Worm (Caenorhabditis elegans) whole organism, L4 larva: ENCODE data around the gene ehbp-1.

Experiments
- ceh-44 ChIP-seq: fragments of 200-800 bp; sonication (Bioruptor generic); IDR thresholded peaks from 2 replicates; pipeline ENCODE4 v1.3.6; 2022; ENCODE audit warnings: missing genetic modification reagents, missing genetic modification characterization, missing compliant biosample characterization
- skn-1 ChIP-seq: fragments of 150-350 bp; optimal IDR thresholded peaks from 2 replicates; lab custom pipeline; 2014; ENCODE audit warnings: missing biosample characterization, missing genetic modification characterization

ce11 chrV:9576991-9577390, 26.5 kb downstream of the ehbp-1 start, which contains the start of gene F25B3.2:
- no peak for TF ChIP-seq skn-1 (tag; lab: Kevin White, UChicago)
- TF ChIP-seq ceh-44 (GFP tag; lab: Robert Waterston, UW), result no peak
